Fruit fly (Drosophila melanogaster) whole organism, prepupa: ENCODE measurements around the gene waw.
A peak's percentile ranks its signal among the peaks of the same experiment; 100 is the strongest.

Source experiments
- CG10631 ChIP-seq: fragments of 200-800 bp; sonication (Bioruptor generic); optimal IDR thresholded peaks from 2 replicates; lab custom pipeline; 2016; ENCODE audit warnings: missing biosample characterization, missing genetic modification characterization
- CG11762 ChIP-seq: fragments of 200-800 bp; sonication (Bioruptor generic); optimal IDR thresholded peaks from 3 replicates; lab custom pipeline; 2016; ENCODE audit warnings: missing biosample characterization, missing genetic modification characterization; ENCODE audit not compliant: insufficient read depth
- CG15336 ChIP-seq: fragments of 200-800 bp; sonication (Bioruptor generic); IDR thresholded peaks from 2 replicates; pipeline ENCODE4 v1.3.6; 2022; ENCODE audit warnings: missing biosample characterization, missing genetic modification characterization
- CG16779 ChIP-seq: fragments of 200-800 bp; sonication (Bioruptor generic); optimal IDR thresholded peaks from 3 replicates; lab custom pipeline; 2017; ENCODE audit warnings: missing biosample characterization, mild to moderate bottlenecking, missing genetic modification characterization
- CG3032 ChIP-seq: fragments of 200-800 bp; optimal IDR thresholded peaks from 2 replicates; lab custom pipeline; 2019; ENCODE audit warnings: missing biosample characterization, mild to moderate bottlenecking, missing genetic modification characterization, moderate library complexity
- CG3919 ChIP-seq: fragments of 200-800 bp; sonication (Bioruptor generic); optimal IDR thresholded peaks from 3 replicates; lab custom pipeline; 2016; ENCODE audit warnings: missing biosample characterization, missing genetic modification characterization
- CG4318 ChIP-seq: fragments of 200-800 bp; sonication (Bioruptor generic); optimal IDR thresholded peaks from 3 replicates; lab custom pipeline; 2017; ENCODE audit warnings: missing biosample characterization, mild to moderate bottlenecking, missing genetic modification characterization
- CG6808 ChIP-seq: fragments of 200-800 bp; sonication (Bioruptor generic); optimal IDR thresholded peaks from 3 replicates; lab custom pipeline; 2017; ENCODE audit warnings: missing biosample characterization, missing genetic modification characterization, mild to moderate bottlenecking, moderate library complexity, missing genetic modification reagents
- CG6854 ChIP-seq: fragments of 200-800 bp; sonication (Bioruptor generic); optimal IDR thresholded peaks from 2 replicates; lab custom pipeline; 2017; ENCODE audit warnings: missing biosample characterization, mild to moderate bottlenecking, missing genetic modification characterization
- CG7368 ChIP-seq: fragments of 200-800 bp; sonication (Bioruptor generic); optimal IDR thresholded peaks from 3 replicates; lab custom pipeline; 2016; ENCODE audit warnings: missing biosample characterization, missing genetic modification characterization
- CG8119 ChIP-seq: fragments of 200-800 bp; sonication (Bioruptor generic); IDR thresholded peaks from 3 replicates; pipeline ENCODE4 v1.3.6; 2022; ENCODE audit warnings: missing biosample characterization, missing genetic modification characterization
- CG8319 ChIP-seq: fragments of 200-800 bp; sonication (Bioruptor generic); optimal IDR thresholded peaks from 3 replicates; lab custom pipeline; 2016; ENCODE audit warnings: missing biosample characterization, missing genetic modification characterization
- CG8632 ChIP-seq: fragments of 200-800 bp; sonication (Bioruptor generic); optimal IDR thresholded peaks from 3 replicates; lab custom pipeline; 2016; ENCODE audit warnings: missing biosample characterization, missing genetic modification characterization
- Eip75B ChIP-seq: fragments of 200-800 bp; sonication (Bioruptor generic); optimal IDR thresholded peaks from 3 replicates; lab custom pipeline; 2016; ENCODE audit warnings: missing biosample characterization, missing genetic modification characterization
- Eip78C ChIP-seq: fragments of 200-800 bp; sonication (Bioruptor generic); peaks from one replicate; lab custom pipeline; 2016; ENCODE audit warnings: missing biosample characterization, missing genetic modification characterization
- Eip93F ChIP-seq: fragments of 200-800 bp; sonication (Bioruptor generic); optimal IDR thresholded peaks from 2 replicates; lab custom pipeline; 2016; ENCODE audit warnings: missing biosample characterization, mild to moderate bottlenecking, missing genetic modification characterization
- Gug ChIP-seq: fragments of 200-800 bp; sonication (Bioruptor generic); IDR thresholded peaks from 2 replicates; pipeline ENCODE4 v1.3.6; 2022; ENCODE audit warnings: missing biosample characterization, missing genetic modification characterization
- Hr4 ChIP-seq: fragments of 200-800 bp; sonication (Bioruptor generic); optimal IDR thresholded peaks from 3 replicates; lab custom pipeline; 2016; ENCODE audit warnings: missing biosample characterization, missing genetic modification characterization
- Lpt ChIP-seq: fragments of 200-800 bp; sonication (Bioruptor generic); optimal IDR thresholded peaks from 3 replicates; lab custom pipeline; 2016; ENCODE audit warnings: missing biosample characterization, missing genetic modification characterization
- Smox ChIP-seq: fragments of 200-800 bp; sonication (Bioruptor generic); optimal IDR thresholded peaks from 3 replicates; lab custom pipeline; 2016; ENCODE audit warnings: missing biosample characterization, missing genetic modification characterization
- Sox14 ChIP-seq: fragments of 200-800 bp; sonication (Bioruptor generic); optimal IDR thresholded peaks from 3 replicates; lab custom pipeline; 2016; ENCODE audit warnings: missing biosample characterization, missing genetic modification characterization
- dsx ChIP-seq: fragments of 200-800 bp; optimal IDR thresholded peaks from 3 replicates; lab custom pipeline; 2019; ENCODE audit warnings: missing biosample characterization, mild to moderate bottlenecking, missing genetic modification characterization, moderate library complexity; ENCODE audit not compliant: poor library complexity, severe bottlenecking
- eg ChIP-seq: fragments of 200-800 bp; sonication (Bioruptor generic); IDR thresholded peaks from 3 replicates; pipeline ENCODE4 v1.3.6; 2022; ENCODE audit warnings: missing biosample characterization, missing genetic modification characterization
- esn ChIP-seq: fragments of 200-800 bp; sonication (Bioruptor generic); optimal IDR thresholded peaks from 2 replicates; lab custom pipeline; 2016; ENCODE audit warnings: missing biosample characterization, mild to moderate bottlenecking, missing genetic modification characterization, moderate library complexity
- fd85E ChIP-seq: fragments of 200-800 bp; sonication (Bioruptor generic); optimal IDR thresholded peaks from 3 replicates; lab custom pipeline; 2016; ENCODE audit warnings: missing biosample characterization, missing genetic modification characterization
- fkh ChIP-seq: fragments of 200-800 bp; sonication (Bioruptor generic); optimal IDR thresholded peaks from 3 replicates; lab custom pipeline; 2017; ENCODE audit warnings: missing biosample characterization, mild to moderate bottlenecking, missing genetic modification characterization, moderate library complexity
- lz ChIP-seq: fragments of 200-800 bp; sonication (Bioruptor generic); optimal IDR thresholded peaks from 3 replicates; lab custom pipeline; 2016; ENCODE audit warnings: missing biosample characterization, missing genetic modification characterization
- net ChIP-seq: fragments of 200-800 bp; sonication (Bioruptor generic); optimal IDR thresholded peaks from 3 replicates; lab custom pipeline; 2016; ENCODE audit warnings: missing biosample characterization, missing genetic modification characterization
- pdm3 ChIP-seq: fragments of 200-800 bp; sonication (Bioruptor generic); optimal IDR thresholded peaks from 3 replicates; lab custom pipeline; 2016; ENCODE audit warnings: missing biosample characterization, missing genetic modification characterization
- salr ChIP-seq, 2 experiments: fragments of 200-800 bp; sonication (Bioruptor generic); optimal IDR thresholded peaks; 3 replicates each; lab custom pipeline; 2016 to 2018; ENCODE audit warnings: missing biosample characterization in 2 of 2, missing genetic modification characterization in 2 of 2, mild to moderate bottlenecking in 1 of 2
- spab ChIP-seq: fragments of 200-800 bp; sonication (Bioruptor generic); optimal IDR thresholded peaks from 2 replicates; lab custom pipeline; 2017; ENCODE audit warnings: missing biosample characterization, mild to moderate bottlenecking, missing genetic modification characterization, missing genetic modification reagents
- ss ChIP-seq, 2 experiments: fragments of 200-800 bp; sonication (Bioruptor generic); optimal IDR thresholded peaks; 2 replicates in 1 of 2; 3 replicates in 1 of 2; lab custom pipeline; 2017 to 2018; ENCODE audit warnings: mild to moderate bottlenecking in 2 of 2, missing biosample characterization in 2 of 2, missing genetic modification characterization in 2 of 2, moderate library complexity in 1 of 2
- svp ChIP-seq: fragments of 200-800 bp; sonication (Bioruptor generic); peaks from one replicate; lab custom pipeline; 2016; ENCODE audit warnings: missing biosample characterization, missing genetic modification characterization
- topi ChIP-seq: fragments of 200-800 bp; sonication (Bioruptor generic); optimal IDR thresholded peaks from 3 replicates; lab custom pipeline; 2016; ENCODE audit warnings: missing biosample characterization, missing genetic modification characterization
- vri ChIP-seq: fragments of 200-800 bp; sonication (Bioruptor generic); optimal IDR thresholded peaks from 3 replicates; lab custom pipeline; 2016; ENCODE audit warnings: missing biosample characterization, mild to moderate bottlenecking, missing genetic modification characterization

waw gene

DNA sequence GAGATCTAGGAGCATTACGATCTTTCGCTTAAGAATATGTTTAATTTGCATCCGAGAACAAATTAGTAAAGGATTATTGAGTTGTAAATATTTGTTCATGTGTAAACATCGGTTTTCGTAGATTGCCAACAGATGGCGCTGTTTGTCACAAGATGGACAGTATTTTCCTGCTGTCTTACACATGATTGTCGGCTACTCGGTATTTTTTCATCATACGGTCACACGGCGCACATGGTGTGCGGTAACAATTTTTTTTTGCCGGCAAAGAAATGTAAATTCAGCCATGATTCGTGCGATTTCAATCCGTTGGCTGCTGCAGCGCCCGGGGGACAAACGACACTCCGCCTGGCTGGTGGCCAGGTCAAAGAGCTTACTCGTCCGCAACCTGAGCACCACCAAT, at the start of gene waw, which contains the start of gene bbx:
TSS of gene waw (plus strand) at position 151 of the 400 bp plus-strand sequence.
TSS of gene bbx (plus strand) at position 151 of the 400 bp plus-strand sequence.
- TF ChIP-seq CG8319 (GFP tag; lab: Kevin White, UChicago) (no peak), salr (GFP tag; optimal IDR thresholded peaks at IDR 0.05; lab: Kevin White, UChicago) (no peak), topi (peak; percentile 19), CG3919 (GFP tag; lab: Kevin White, UChicago) (no peak), Eip93F (no peak), spab (GFP tag; lab: Kevin White, UChicago) (no peak), pdm3 (no peak), Sox14 (GFP tag; lab: Kevin White, UChicago) (peak; percentile 4), Eip75B (GFP tag; lab: Kevin White, UChicago) (peak; percentile 17), Eip78C (GFP tag; lab: Kevin White, UChicago) (peak; percentile 71), CG11762 (GFP tag; lab: Kevin White, UChicago) (no peak), esn (GFP tag; lab: Kevin White, UChicago) (peak; percentile 42), net (GFP tag; lab: Kevin White, UChicago) (no peak), Hr4 (GFP tag; lab: Kevin White, UChicago) (no peak), dsx (GFP tag; lab: Kevin White, UChicago) (peak; percentile 12), CG16779 (tag; lab: Kevin White, UChicago) (no peak), CG3032 (tag; lab: Kevin White, UChicago) (peak; percentile 19), CG8119 (GFP tag; lab: Robert Waterston, UW) (no peak), CG6808 (GFP tag; lab: Kevin White, UChicago) (peak; percentile 22), vri (GFP tag; lab: Kevin White, UChicago) (peak; percentile 99), fkh (GFP tag; lab: Kevin White, UChicago) (peak; percentile 98), CG8632 (GFP tag; lab: Kevin White, UChicago) (no peak), eg (GFP tag; lab: Robert Waterston, UW) (no peak), Smox (peak; percentile 6), svp (GFP tag; lab: Kevin White, UChicago) (peak; percentile 36), ss (GFP tag; optimal IDR thresholded peaks at IDR 0.05; lab: Kevin White, UChicago) (peak in 1 of 2 experiments; percentile 25)

DNA sequence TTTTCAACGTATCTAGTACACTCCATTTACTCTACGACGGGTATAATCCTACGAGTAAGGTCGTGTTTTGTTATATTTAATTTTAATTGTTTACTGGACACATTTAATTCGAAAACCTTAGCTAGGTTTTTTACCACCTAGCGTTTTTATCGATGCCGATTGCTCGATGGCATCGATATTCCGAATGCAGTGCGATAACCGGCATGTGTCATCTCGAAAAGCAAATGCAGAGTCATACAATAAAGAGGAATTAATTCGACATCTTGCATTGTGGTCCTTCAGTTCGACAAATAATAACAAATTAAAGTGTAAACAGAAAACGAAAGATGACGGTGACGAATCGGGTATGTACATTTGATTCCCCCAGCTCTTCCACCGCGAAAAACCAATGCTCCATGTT, 47.0 kb upstream of the waw start, which contains the start of gene Rpt6:
TSS of gene Rpt6 (plus strand) at position 201 of the 400 bp plus-strand sequence.
- TF ChIP-seq CG4318 (no peak), lz (GFP tag; lab: Kevin White, UChicago) (peak; percentile 2), esn (GFP tag; lab: Kevin White, UChicago) (peak; percentile 13), eg (GFP tag; lab: Robert Waterston, UW) (no peak), Sox14 (GFP tag; lab: Kevin White, UChicago) (peak; percentile 16), CG10631 (GFP tag; lab: Kevin White, UChicago) (no peak), Smox (no peak), Eip78C (GFP tag; lab: Kevin White, UChicago) (peak; percentile 59), fd85E (GFP tag; lab: Kevin White, UChicago) (no peak), CG6854 (peak; percentile 38), CG7368 (GFP tag; lab: Kevin White, UChicago) (no peak), CG15336 (GFP tag; lab: Robert Waterston, UW) (no peak)
- TF ChIP-seq, all 60 proteins: peak for 5

DNA sequence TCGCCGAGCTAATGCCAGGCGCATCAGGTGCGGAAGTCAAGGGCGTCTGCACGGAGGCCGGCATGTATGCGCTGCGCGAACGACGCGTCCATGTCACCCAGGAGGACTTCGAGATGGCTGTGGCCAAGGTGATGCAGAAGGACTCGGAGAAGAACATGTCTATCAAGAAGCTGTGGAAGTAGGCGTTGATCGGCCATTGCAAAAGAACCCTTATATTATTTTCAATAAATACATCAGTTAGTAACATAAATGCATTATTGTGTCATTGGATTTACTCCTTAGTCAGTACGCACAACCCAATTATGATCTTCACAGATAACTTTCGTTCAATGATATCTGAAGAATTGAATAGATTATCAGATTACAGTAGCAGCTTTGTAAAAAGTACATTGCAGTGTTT, 45.4 kb upstream of the waw start, which contains the start of gene CG1801:
TSS of gene CG1801 (minus strand) at position 101 of the 400 bp plus-strand sequence.
- TF ChIP-seq Gug (GFP tag; lab: Robert Waterston, UW) (no peak), Lpt (GFP tag; lab: Kevin White, UChicago) (no peak), salr (GFP tag; optimal IDR thresholded peaks at IDR 0.05; lab: Kevin White, UChicago) (no peak), CG3032 (tag; lab: Kevin White, UChicago) (no peak), net (GFP tag; lab: Kevin White, UChicago) (no peak)
